Worm (Caenorhabditis elegans) whole organism, L1 larva: ENCODE measurements around the gene Y34B4A.7.

Source experiments
- C04F5.9 ChIP-seq: sonication (generic microtip); optimal IDR thresholded peaks from 2 replicates; lab custom pipeline; 2016; ENCODE audit warnings: missing genetic modification characterization, missing compliant biosample characterization
- F16B12.6 ChIP-seq: fragments of 150-350 bp; optimal IDR thresholded peaks from 2 replicates; lab custom pipeline; 2014; ENCODE audit warnings: missing biosample characterization, missing genetic modification characterization
- alr-1 ChIP-seq: fragments of 200-800 bp; sonication (Bioruptor generic); optimal IDR thresholded peaks from 2 replicates; lab custom pipeline; 2018; ENCODE audit warnings: borderline replicate concordance, mild to moderate bottlenecking, missing genetic modification characterization, missing compliant biosample characterization
- aly-2 ChIP-seq: fragments of 150-350 bp; optimal IDR thresholded peaks from 2 replicates; lab custom pipeline; 2014; ENCODE audit warnings: missing biosample characterization, missing genetic modification characterization
- blmp-1 ChIP-seq: fragments of 150-350 bp; optimal IDR thresholded peaks from 2 replicates; lab custom pipeline; 2014; ENCODE audit warnings: missing biosample characterization, missing genetic modification characterization
- ceh-63 ChIP-seq: fragments of 200-800 bp; sonication (Bioruptor generic); optimal IDR thresholded peaks from 2 replicates; lab custom pipeline; 2018; ENCODE audit warnings: mild to moderate bottlenecking, missing genetic modification characterization, missing compliant biosample characterization
- ceh-8 ChIP-seq: fragments of 200-800 bp; sonication (Bioruptor generic); optimal IDR thresholded peaks from 2 replicates; lab custom pipeline; 2018; ENCODE audit warnings: mild to moderate bottlenecking, missing genetic modification characterization, moderate library complexity, missing compliant biosample characterization
- ceh-82 ChIP-seq, 3 experiments: fragments of 150-350 bp in 1 of 3; sonication (generic microtip) in 2 of 3; optimal IDR thresholded peaks; 2 replicates each; lab custom pipeline; 2014 to 2017; ENCODE audit warnings: missing biosample characterization in 3 of 3, missing genetic modification characterization in 3 of 3
- ceh-88 ChIP-seq: fragments of 200-800 bp; sonication (Bioruptor generic); IDR thresholded peaks from 2 replicates; pipeline ENCODE4 v1.3.6; 2022; ENCODE audit warnings: missing genetic modification characterization, missing compliant biosample characterization
- ceh-90 ChIP-seq: sonication (generic microtip); optimal IDR thresholded peaks from 2 replicates; lab custom pipeline; 2016; ENCODE audit warnings: missing genetic modification characterization, missing compliant biosample characterization
- ces-1 ChIP-seq: fragments of 150-350 bp; optimal IDR thresholded peaks from 2 replicates; lab custom pipeline; 2014; ENCODE audit warnings: missing biosample characterization, missing genetic modification reagents, missing genetic modification characterization
- dpl-1 ChIP-seq, 3 experiments: fragments of 150-350 bp in 2 of 3; sonication (generic microtip) in 1 of 3; optimal IDR thresholded peaks; 2 replicates each; lab custom pipeline; 2014 to 2017; ENCODE audit warnings: missing biosample characterization in 3 of 3, missing genetic modification characterization in 3 of 3, missing genetic modification reagents in 3 of 3
- dsc-1 ChIP-seq: sonication (generic microtip); optimal IDR thresholded peaks from 2 replicates; lab custom pipeline; 2016; ENCODE audit warnings: mild to moderate bottlenecking, missing genetic modification characterization, missing compliant biosample characterization
- efl-3 ChIP-seq: fragments of 200-800 bp; sonication (Bioruptor generic); optimal IDR thresholded peaks from 2 replicates; lab custom pipeline; 2018; ENCODE audit warnings: mild to moderate bottlenecking, missing genetic modification characterization, missing compliant biosample characterization
- egl-27 ChIP-seq, 2 experiments: fragments of 150-350 bp in 1 of 2; sonication (generic microtip); optimal IDR thresholded peaks; 3 replicates each; lab custom pipeline; 2017 to 2018; ENCODE audit warnings: missing biosample characterization in 2 of 2, missing genetic modification characterization in 2 of 2, missing genetic modification reagents in 2 of 2
- elt-2 ChIP-seq: sonication (generic microtip); optimal IDR thresholded peaks from 2 replicates; lab custom pipeline; 2016; ENCODE audit warnings: missing genetic modification characterization, mild to moderate bottlenecking, inconsistent platforms, missing compliant biosample characterization, missing genetic modification reagents
- ets-5 ChIP-seq: fragments of 200-800 bp; sonication (Bioruptor generic); IDR thresholded peaks from 2 replicates; pipeline ENCODE4 v1.3.6; 2022; ENCODE audit warnings: missing genetic modification characterization, missing compliant biosample characterization
- fkh-4 ChIP-seq: sonication (generic microtip); optimal IDR thresholded peaks from 2 replicates; lab custom pipeline; 2016; ENCODE audit warnings: missing compliant biosample characterization, missing genetic modification characterization, borderline replicate concordance
- fkh-8 ChIP-seq: sonication (generic microtip); optimal IDR thresholded peaks from 2 replicates; lab custom pipeline; 2016; ENCODE audit warnings: mild to moderate bottlenecking, missing genetic modification characterization, missing compliant biosample characterization
- hlh-17 ChIP-seq: fragments of 200-800 bp; sonication (Bioruptor generic); optimal IDR thresholded peaks from 2 replicates; lab custom pipeline; 2018; ENCODE audit warnings: missing genetic modification characterization, mild to moderate bottlenecking, missing compliant biosample characterization, moderate library complexity, borderline replicate concordance
- hlh-4 ChIP-seq: sonication (generic microtip); optimal IDR thresholded peaks from 2 replicates; lab custom pipeline; 2016; ENCODE audit warnings: mild to moderate bottlenecking, missing genetic modification characterization, missing compliant biosample characterization
- irx-1 ChIP-seq: sonication (generic microtip); optimal IDR thresholded peaks from 2 replicates; lab custom pipeline; 2016; ENCODE audit warnings: missing genetic modification characterization, missing compliant biosample characterization
- jun-1 ChIP-seq: fragments of 150-350 bp; optimal IDR thresholded peaks from 2 replicates; lab custom pipeline; 2014; ENCODE audit warnings: missing biosample characterization, missing genetic modification reagents, missing genetic modification characterization
- lin-14 ChIP-seq: fragments of 200-800 bp; sonication (Bioruptor generic); optimal IDR thresholded peaks from 2 replicates; lab custom pipeline; 2018; ENCODE audit warnings: mild to moderate bottlenecking, missing genetic modification characterization, moderate library complexity, missing compliant biosample characterization
- lin-15B ChIP-seq: fragments of 150-350 bp; sonication (generic microtip); optimal IDR thresholded peaks from 3 replicates; lab custom pipeline; 2014; ENCODE audit warnings: missing biosample characterization, missing genetic modification characterization
- lin-35 ChIP-seq, 2 experiments: fragments of 150-350 bp; optimal IDR thresholded peaks; 2 replicates each; lab custom pipeline; 2014; ENCODE audit warnings: missing biosample characterization in 2 of 2, missing genetic modification characterization in 2 of 2, missing genetic modification reagents in 2 of 2
- lin-39 ChIP-seq: fragments of 150-350 bp; optimal IDR thresholded peaks from 2 replicates; lab custom pipeline; 2014; ENCODE audit warnings: missing biosample characterization, missing genetic modification reagents, missing genetic modification characterization
- lir-3 ChIP-seq: sonication (generic microtip); optimal IDR thresholded peaks from 2 replicates; lab custom pipeline; 2016; ENCODE audit warnings: mild to moderate bottlenecking, missing genetic modification characterization, moderate library complexity, missing compliant biosample characterization; ENCODE audit not compliant: poor library complexity
- mab-9 ChIP-seq: fragments of 200-800 bp; sonication (Bioruptor generic); IDR thresholded peaks from 2 replicates; pipeline ENCODE4 v1.3.6; 2022; ENCODE audit warnings: missing genetic modification reagents, missing genetic modification characterization, missing compliant biosample characterization
- mdl-1 ChIP-seq, 2 experiments: fragments of 150-350 bp; optimal IDR thresholded peaks; 2 replicates each; lab custom pipeline; 2014 to 2017; ENCODE audit warnings: missing biosample characterization in 2 of 2, missing genetic modification characterization in 2 of 2, inconsistent platforms in 1 of 2
- mef-2 ChIP-seq: fragments of 150-350 bp; optimal IDR thresholded peaks from 2 replicates; lab custom pipeline; 2014; ENCODE audit warnings: missing biosample characterization, missing genetic modification characterization
- mep-1 ChIP-seq: fragments of 150-350 bp; optimal IDR thresholded peaks from 2 replicates; lab custom pipeline; 2014; ENCODE audit warnings: missing biosample characterization, missing genetic modification characterization
- nhr-11 ChIP-seq: fragments of 150-350 bp; optimal IDR thresholded peaks from 2 replicates; lab custom pipeline; 2014; ENCODE audit warnings: missing biosample characterization, missing genetic modification characterization
- nhr-47 ChIP-seq: sonication (generic microtip); optimal IDR thresholded peaks from 2 replicates; lab custom pipeline; 2016; ENCODE audit warnings: mild to moderate bottlenecking, missing genetic modification characterization, moderate library complexity, missing compliant biosample characterization
- nhr-71 ChIP-seq: sonication (generic microtip); optimal IDR thresholded peaks from 2 replicates; lab custom pipeline; 2016; ENCODE audit warnings: mild to moderate bottlenecking, missing genetic modification characterization, moderate library complexity, missing compliant biosample characterization
- nhr-77 ChIP-seq: fragments of 150-350 bp; optimal IDR thresholded peaks from 2 replicates; lab custom pipeline; 2014; ENCODE audit warnings: missing biosample characterization, missing genetic modification characterization
- nhr-84 ChIP-seq: sonication (generic microtip); optimal IDR thresholded peaks from 2 replicates; lab custom pipeline; 2017; ENCODE audit warnings: missing biosample characterization, missing genetic modification characterization
- pax-3 ChIP-seq: fragments of 200-800 bp; sonication (Bioruptor generic); optimal IDR thresholded peaks from 2 replicates; lab custom pipeline; 2018; ENCODE audit warnings: mild to moderate bottlenecking, missing genetic modification characterization, moderate library complexity, missing compliant biosample characterization
- skn-1 ChIP-seq: fragments of 150-350 bp; optimal IDR thresholded peaks from 2 replicates; lab custom pipeline; 2014; ENCODE audit warnings: missing biosample characterization, missing genetic modification characterization
- snpc-4 ChIP-seq: fragments of 150-350 bp; optimal IDR thresholded peaks from 2 replicates; lab custom pipeline; 2014; ENCODE audit warnings: missing biosample characterization, missing genetic modification characterization
- snu-23 ChIP-seq: sonication (generic microtip); optimal IDR thresholded peaks from 2 replicates; lab custom pipeline; 2016; ENCODE audit warnings: missing genetic modification characterization, missing compliant biosample characterization
- sox-4 ChIP-seq: sonication (generic microtip); optimal IDR thresholded peaks from 2 replicates; lab custom pipeline; 2016; ENCODE audit warnings: missing genetic modification characterization, missing compliant biosample characterization
- sptf-1 ChIP-seq: fragments of 150-350 bp; optimal IDR thresholded peaks from 2 replicates; lab custom pipeline; 2014; ENCODE audit warnings: missing biosample characterization, missing genetic modification characterization
- swsn-7 ChIP-seq: sonication (generic microtip); optimal IDR thresholded peaks from 2 replicates; lab custom pipeline; 2016; ENCODE audit warnings: missing genetic modification characterization, missing compliant biosample characterization
- tbx-2 ChIP-seq: sonication (generic microtip); optimal IDR thresholded peaks from 2 replicates; lab custom pipeline; 2016; ENCODE audit warnings: missing genetic modification characterization, missing compliant biosample characterization
- tlp-1 ChIP-seq: fragments of 150-350 bp; optimal IDR thresholded peaks from 2 replicates; lab custom pipeline; 2014; ENCODE audit warnings: missing biosample characterization, missing genetic modification characterization
- unc-130 ChIP-seq: fragments of 150-350 bp; optimal IDR thresholded peaks from 2 replicates; lab custom pipeline; 2017; ENCODE audit warnings: missing biosample characterization, missing genetic modification characterization, inconsistent platforms
- unc-30 ChIP-seq: sonication (generic microtip); optimal IDR thresholded peaks from 2 replicates; lab custom pipeline; 2017; ENCODE audit warnings: missing biosample characterization, missing genetic modification characterization
- unc-62 ChIP-seq: fragments of 150-350 bp; optimal IDR thresholded peaks from 2 replicates; lab custom pipeline; 2014; ENCODE audit warnings: missing biosample characterization, missing genetic modification reagents, missing genetic modification characterization
- unc-98 ChIP-seq: fragments of 200-800 bp; sonication (Bioruptor generic); IDR thresholded peaks from 2 replicates; pipeline ENCODE4 v1.3.6; 2022; ENCODE audit warnings: missing genetic modification characterization, missing compliant biosample characterization
- vab-15 ChIP-seq: sonication (generic microtip); optimal IDR thresholded peaks from 2 replicates; lab custom pipeline; 2017; ENCODE audit warnings: missing genotype, mild to moderate bottlenecking, missing genetic modification characterization, missing compliant biosample characterization
- zag-1 ChIP-seq: fragments of 150-350 bp; optimal IDR thresholded peaks from 2 replicates; lab custom pipeline; 2014; ENCODE audit warnings: missing biosample characterization, missing genetic modification characterization
- zip-4 ChIP-seq: fragments of 200-800 bp; sonication (Bioruptor generic); optimal IDR thresholded peaks from 2 replicates; lab custom pipeline; 2018; ENCODE audit warnings: mild to moderate bottlenecking, missing genetic modification characterization, moderate library complexity, missing compliant biosample characterization
- ztf-11 ChIP-seq, 2 experiments: sonication (generic microtip); optimal IDR thresholded peaks; 2 replicates each; lab custom pipeline; 2016 to 2017; ENCODE audit warnings: missing genetic modification characterization in 2 of 2, missing biosample characterization in 1 of 2, missing compliant biosample characterization in 1 of 2

The Y34B4A.7 gene

ce11 chrX:5210524-5210923 is 33.6 kb upstream of the Y34B4A.7 start (continued):
- TF ChIP-seq mep-1 (tag; lab: Kevin White, UChicago) (no peak), tbx-2 (tag; lab: Kevin White, UChicago) (peak; percentile 53), C04F5.9 (tag; lab: Kevin White, UChicago) (no peak), nhr-71 (tag; lab: Kevin White, UChicago) (peak; percentile 53), fkh-4 (tag; lab: Kevin White, UChicago) (no peak), dpl-1 (GFP tag; optimal IDR thresholded peaks at IDR 0.05; lab: Kevin White, UChicago) (no peak), vab-15 (tag; lab: Kevin White, UChicago) (no peak), irx-1 (tag; lab: Kevin White, UChicago) (no peak), lin-35 (GFP tag; optimal IDR thresholded peaks at IDR 0.05; lab: Kevin White, UChicago) (peak in 1 of 2 experiments; percentile 0), mef-2 (tag; lab: Kevin White, UChicago) (no peak), nhr-11 (tag; lab: Kevin White, UChicago) (no peak), unc-30 (tag; lab: Kevin White, UChicago) (no peak), hlh-4 (no peak), lin-39 (tag; lab: Kevin White, UChicago) (no peak), pax-3 (tag; lab: Kevin White, UChicago) (no peak), unc-98 (GFP tag; lab: Robert Waterston, UW) (no peak), mdl-1 (tag; optimal IDR thresholded peaks at IDR 0.05; lab: Kevin White, UChicago) (no peak), mab-9 (no peak), egl-27 (tag; optimal IDR thresholded peaks at IDR 0.05; lab: Kevin White, UChicago) (no peak), ceh-82 (tag; optimal IDR thresholded peaks at IDR 0.05; lab: Kevin White, UChicago) (peak; percentile 7 to 36 (median 29)), unc-130 (tag; lab: Kevin White, UChicago) (no peak), tlp-1 (tag; lab: Kevin White, UChicago) (no peak), ztf-11 (tag; optimal IDR thresholded peaks at IDR 0.05; lab: Kevin White, UChicago) (no peak), unc-62 (GFP tag; lab: Kevin White, UChicago) (no peak), swsn-7 (tag; lab: Kevin White, UChicago) (peak; percentile 45), ceh-63 (GFP tag; lab: Kevin White, UChicago) (no peak), elt-2 (tag; lab: Kevin White, UChicago) (no peak), lin-14 (GFP tag; lab: Kevin White, UChicago) (peak; percentile 87), zag-1 (tag; lab: Kevin White, UChicago) (no peak), lir-3 (tag; lab: Kevin White, UChicago) (no peak), blmp-1 (tag; lab: Kevin White, UChicago) (no peak), skn-1 (tag; lab: Kevin White, UChicago) (peak; percentile 8), nhr-47 (tag; lab: Kevin White, UChicago) (no peak), jun-1 (tag; lab: Kevin White, UChicago) (no peak), ceh-8 (no peak), alr-1 (tag; lab: Kevin White, UChicago) (no peak), zip-4 (GFP tag; lab: Kevin White, UChicago) (no peak), sox-4 (tag; lab: Kevin White, UChicago) (no peak), efl-3 (GFP tag; lab: Kevin White, UChicago) (no peak), ceh-90 (tag; lab: Kevin White, UChicago) (no peak), aly-2 (no peak), ceh-88 (GFP tag; lab: Robert Waterston, UW) (no peak), sptf-1 (tag; lab: Kevin White, UChicago) (no peak), fkh-8 (tag; lab: Kevin White, UChicago) (peak; percentile 2), F16B12.6 (tag; lab: Kevin White, UChicago) (no peak), lin-15B (tag; lab: Kevin White, UChicago) (no peak), dsc-1 (tag; lab: Kevin White, UChicago) (no peak), snpc-4 (tag; lab: Kevin White, UChicago) (no peak), ets-5 (no peak), hlh-17 (GFP tag; lab: Kevin White, UChicago) (no peak), snu-23 (GFP tag; lab: Kevin White, UChicago) (no peak), ces-1 (GFP tag; lab: Kevin White, UChicago) (no peak), nhr-77 (tag; lab: Kevin White, UChicago) (peak; percentile 17), nhr-84 (tag; lab: Kevin White, UChicago) (no peak)
